Fruit fly (Drosophila melanogaster) whole organism, embryonic: Measurements from ENCODE around the gene CG11679.

Experiments
- Adf1 ChIP-seq: fragments of 200-800 bp; sonication (Bioruptor generic); IDR thresholded peaks from 2 replicates; pipeline ENCODE4 v1.3.6; 2022; ENCODE audit warnings: missing biosample characterization, missing genetic modification characterization
- Atf-2 ChIP-seq: fragments of 200-800 bp; sonication (Bioruptor generic); optimal IDR thresholded peaks from 2 replicates; lab custom pipeline; 2016; ENCODE audit warnings: missing biosample characterization, missing genetic modification characterization
- BEAF-32 ChIP-seq: fragments of 200-800 bp; sonication (Bioruptor generic); optimal IDR thresholded peaks from 3 replicates; lab custom pipeline; 2017; ENCODE audit warnings: missing biosample characterization, missing genetic modification characterization, mild to moderate bottlenecking, moderate library complexity, missing genetic modification reagents
- CG10209 ChIP-seq: fragments of 200-800 bp; sonication (Bioruptor generic); optimal IDR thresholded peaks from 3 replicates; lab custom pipeline; 2017; ENCODE audit warnings: missing biosample characterization, mild to moderate bottlenecking, missing genetic modification characterization, missing genetic modification reagents
- CG10462 ChIP-seq: fragments of 200-800 bp; sonication (Bioruptor generic); optimal IDR thresholded peaks from 2 replicates; lab custom pipeline; 2016; ENCODE audit warnings: missing biosample characterization, missing genetic modification characterization
- CG10543 ChIP-seq: fragments of 200-800 bp; sonication (Bioruptor generic); optimal IDR thresholded peaks from 3 replicates; lab custom pipeline; 2017; ENCODE audit warnings: missing biosample characterization, mild to moderate bottlenecking, missing genetic modification characterization, moderate library complexity
- CG10959 ChIP-seq: fragments of 200-800 bp; sonication (Bioruptor generic); IDR thresholded peaks from 2 replicates; pipeline ENCODE4 v1.3.6; 2022; ENCODE audit warnings: missing biosample characterization, missing genetic modification characterization
- CG12155 ChIP-seq: fragments of 200-800 bp; sonication (Bioruptor generic); optimal IDR thresholded peaks from 3 replicates; lab custom pipeline; 2016; ENCODE audit warnings: missing biosample characterization, missing genetic modification characterization
- CG13775 ChIP-seq: fragments of 200-800 bp; sonication (Bioruptor generic); optimal IDR thresholded peaks from 3 replicates; lab custom pipeline; 2017; ENCODE audit warnings: missing biosample characterization, mild to moderate bottlenecking, missing genetic modification characterization
- CG14667 ChIP-seq: fragments of 200-800 bp; sonication (Bioruptor generic); IDR thresholded peaks from 2 replicates; pipeline ENCODE4 v1.3.6; 2022; ENCODE audit warnings: missing biosample characterization, missing genetic modification characterization
- CG15269 ChIP-seq: fragments of 200-800 bp; sonication (Bioruptor generic); optimal IDR thresholded peaks from 2 replicates; lab custom pipeline; 2018; ENCODE audit warnings: missing biosample characterization, mild to moderate bottlenecking, missing genetic modification characterization, moderate library complexity
- CG1647 ChIP-seq: fragments of 200-800 bp; sonication (Bioruptor generic); optimal IDR thresholded peaks from 3 replicates; lab custom pipeline; 2016; ENCODE audit warnings: missing biosample characterization, missing genetic modification characterization
- CG34376 ChIP-seq: fragments of 200-800 bp; sonication (Bioruptor generic); optimal IDR thresholded peaks from 2 replicates; lab custom pipeline; 2018; ENCODE audit warnings: missing biosample characterization, mild to moderate bottlenecking, missing genetic modification characterization
- CG6254 ChIP-seq: fragments of 200-800 bp; sonication (Bioruptor generic); optimal IDR thresholded peaks from 3 replicates; lab custom pipeline; 2017; ENCODE audit warnings: mild to moderate bottlenecking, missing biosample characterization, missing genetic modification reagents, missing genetic modification characterization
- CG6654 ChIP-seq: fragments of 200-800 bp; sonication (Bioruptor generic); optimal IDR thresholded peaks from 2 replicates; lab custom pipeline; 2017; ENCODE audit warnings: missing biosample characterization, mild to moderate bottlenecking, missing genetic modification characterization
- CG6683 ChIP-seq: fragments of 200-800 bp; sonication (Bioruptor generic); optimal IDR thresholded peaks from 2 replicates; lab custom pipeline; 2017; ENCODE audit warnings: missing biosample characterization, mild to moderate bottlenecking, missing genetic modification characterization, missing genetic modification reagents
- CG9797 ChIP-seq: fragments of 200-800 bp; sonication (Bioruptor generic); optimal IDR thresholded peaks from 3 replicates; lab custom pipeline; 2018; ENCODE audit warnings: missing biosample characterization, mild to moderate bottlenecking, missing genetic modification characterization
- Dip3 ChIP-seq: fragments of 200-800 bp; sonication (Bioruptor generic); optimal IDR thresholded peaks from 3 replicates; lab custom pipeline; 2016; ENCODE audit warnings: missing biosample characterization, missing genetic modification characterization
- GATAe ChIP-seq: fragments of 200-800 bp; sonication (Bioruptor generic); conservative IDR thresholded peaks from 2 replicates; pipeline ENCODE4 v1.3.6; 2022; ENCODE audit warnings: missing biosample characterization, missing genetic modification characterization
- HmgZ ChIP-seq: fragments of 200-800 bp; sonication (Bioruptor generic); optimal IDR thresholded peaks from 2 replicates; lab custom pipeline; 2018; ENCODE audit warnings: missing biosample characterization, mild to moderate bottlenecking, missing genetic modification characterization
- Hsf ChIP-seq: fragments of 200-800 bp; sonication (Bioruptor generic); optimal IDR thresholded peaks from 3 replicates; lab custom pipeline; 2016; ENCODE audit warnings: missing biosample characterization, missing genetic modification characterization
- Optix ChIP-seq: fragments of 200-800 bp; sonication (Bioruptor generic); IDR thresholded peaks from 3 replicates; pipeline ENCODE4 v1.3.6; 2022; ENCODE audit warnings: missing biosample characterization, missing genetic modification characterization
- Pdp1 ChIP-seq, 2 experiments: fragments of 200-800 bp; sonication (Bioruptor generic); optimal IDR thresholded peaks; 3 replicates each; lab custom pipeline; 2016; ENCODE audit warnings: missing biosample characterization in 2 of 2, missing genetic modification characterization in 2 of 2, mild to moderate bottlenecking in 1 of 2, moderate library complexity in 1 of 2
- al ChIP-seq: fragments of 200-800 bp; sonication (Bioruptor generic); IDR thresholded peaks from 2 replicates; pipeline ENCODE4 v1.3.6; 2022; ENCODE audit warnings: missing biosample characterization, missing genetic modification characterization
- ara ChIP-seq: fragments of 200-800 bp; sonication (Bioruptor generic); IDR thresholded peaks from 2 replicates; pipeline ENCODE4 v1.3.6; 2022; ENCODE audit warnings: missing biosample characterization, missing genetic modification characterization
- corto ChIP-seq: fragments of 200-800 bp; sonication (Bioruptor generic); optimal IDR thresholded peaks from 2 replicates; lab custom pipeline; 2016; ENCODE audit warnings: missing biosample characterization, mild to moderate bottlenecking, missing genetic modification characterization, moderate library complexity
- crp ChIP-seq, 2 experiments: fragments of 200-800 bp; sonication (Bioruptor generic); optimal IDR thresholded peaks; 2 replicates in 1 of 2; 3 replicates in 1 of 2; lab custom pipeline; 2017; ENCODE audit warnings: missing biosample characterization in 2 of 2, missing genetic modification characterization in 2 of 2, mild to moderate bottlenecking in 1 of 2, moderate library complexity in 1 of 2
- da ChIP-seq: fragments of 200-800 bp; sonication (Bioruptor generic); optimal IDR thresholded peaks from 2 replicates; lab custom pipeline; 2016; ENCODE audit warnings: missing biosample characterization, missing genetic modification characterization
- dimm ChIP-seq: fragments of 200-800 bp; sonication (Bioruptor generic); IDR thresholded peaks from 2 replicates; pipeline ENCODE4 v1.3.6; 2022; ENCODE audit warnings: missing biosample characterization, missing genetic modification characterization
- dpn ChIP-seq, 2 experiments: fragments of 200-800 bp; sonication (Bioruptor generic); optimal IDR thresholded peaks; 3 replicates each; lab custom pipeline; 2016; ENCODE audit warnings: missing biosample characterization in 2 of 2, missing genetic modification characterization in 2 of 2
- fd102C ChIP-seq: fragments of 200-800 bp; sonication (Bioruptor generic); optimal IDR thresholded peaks from 2 replicates; lab custom pipeline; 2018; ENCODE audit warnings: missing biosample characterization, mild to moderate bottlenecking, missing genetic modification characterization, moderate library complexity
- grn ChIP-seq: fragments of 200-800 bp; sonication (Bioruptor generic); optimal IDR thresholded peaks from 3 replicates; lab custom pipeline; 2017; ENCODE audit warnings: missing biosample characterization, missing genetic modification characterization
- gro ChIP-seq: fragments of 200-800 bp; sonication (Bioruptor generic); optimal IDR thresholded peaks from 2 replicates; lab custom pipeline; 2016; ENCODE audit warnings: missing biosample characterization, missing genetic modification characterization
- gsb-n ChIP-seq: fragments of 200-800 bp; sonication (Bioruptor generic); optimal IDR thresholded peaks from 3 replicates; lab custom pipeline; 2018; ENCODE audit warnings: missing biosample characterization, mild to moderate bottlenecking, missing genetic modification characterization
- her ChIP-seq: fragments of 200-800 bp; sonication (Bioruptor generic); optimal IDR thresholded peaks from 2 replicates; lab custom pipeline; 2016; ENCODE audit warnings: missing biosample characterization, missing genetic modification characterization
- insv ChIP-seq, 2 experiments: fragments of 200-800 bp; sonication (Bioruptor generic); optimal IDR thresholded peaks; 3 replicates each; lab custom pipeline; 2016 to 2018; ENCODE audit warnings: missing biosample characterization in 2 of 2, missing genetic modification characterization in 2 of 2
- jigr1 ChIP-seq: fragments of 200-800 bp; sonication (Bioruptor generic); IDR thresholded peaks from 3 replicates; pipeline ENCODE4 v1.3.6; 2022; ENCODE audit warnings: missing biosample characterization, missing genetic modification characterization
- lbe ChIP-seq: fragments of 200-800 bp; sonication (Bioruptor generic); optimal IDR thresholded peaks from 2 replicates; lab custom pipeline; 2016; ENCODE audit warnings: missing biosample characterization, mild to moderate bottlenecking, missing genetic modification characterization
- lmd ChIP-seq: fragments of 200-800 bp; sonication (Bioruptor generic); IDR thresholded peaks from 2 replicates; pipeline ENCODE4 v1.3.6; 2022; ENCODE audit warnings: missing biosample characterization, missing genetic modification characterization
- nmo ChIP-seq: fragments of 200-800 bp; sonication (Bioruptor generic); optimal IDR thresholded peaks from 2 replicates; lab custom pipeline; 2018; ENCODE audit warnings: missing biosample characterization, mild to moderate bottlenecking, missing genetic modification characterization, moderate library complexity
- org-1 ChIP-seq: fragments of 200-800 bp; sonication (Bioruptor generic); optimal IDR thresholded peaks from 2 replicates; lab custom pipeline; 2017; ENCODE audit warnings: missing biosample characterization, missing genetic modification characterization
- otp ChIP-seq: fragments of 200-800 bp; sonication (Bioruptor generic); IDR thresholded peaks from 3 replicates; pipeline ENCODE4, ENCODE4 v1.3.6; 2022; ENCODE audit warnings: missing biosample characterization, missing genetic modification characterization
- pan ChIP-seq, 4 experiments: fragments of >200 bp in 3 of 4; fragments of 200-800 bp in 1 of 4; sonication (Bioruptor generic) in 1 of 4; optimal IDR thresholded peaks in 3 of 4; IDR thresholded peaks in 1 of 4; 2 replicates each; pipeline versions ENCODE4 v1.3.6 to Lab custom; 2017 to 2022; ENCODE audit warnings: missing biosample characterization in 2 of 4, missing genetic modification characterization in 2 of 4, mixed read lengths in 1 of 4
- pb ChIP-seq: fragments of 200-800 bp; sonication (Bioruptor generic); optimal IDR thresholded peaks from 3 replicates; lab custom pipeline; 2016; ENCODE audit warnings: missing biosample characterization, missing genetic modification characterization
- sens-2 ChIP-seq: fragments of 200-800 bp; sonication (Bioruptor generic); IDR thresholded peaks from 2 replicates; pipeline ENCODE4 v1.3.6; 2022; ENCODE audit warnings: missing biosample characterization, missing genetic modification characterization
- slp2 ChIP-seq: fragments of 200-800 bp; sonication (Bioruptor generic); optimal IDR thresholded peaks from 2 replicates; lab custom pipeline; 2016; ENCODE audit warnings: missing biosample characterization, missing genetic modification characterization
- ssp ChIP-seq: fragments of 200-800 bp; sonication (Bioruptor generic); IDR thresholded peaks from 2 replicates; pipeline ENCODE4 v1.3.6; 2022; ENCODE audit warnings: missing biosample characterization, missing genetic modification characterization
- toy ChIP-seq: fragments of 200-800 bp; sonication (Bioruptor generic); IDR thresholded peaks from 2 replicates; pipeline ENCODE4 v1.3.6; 2022; ENCODE audit warnings: missing biosample characterization, missing genetic modification characterization
- vfl ChIP-seq: fragments of 200-800 bp; sonication (Bioruptor generic); optimal IDR thresholded peaks from 2 replicates; lab custom pipeline; 2016; ENCODE audit warnings: missing biosample characterization, missing genetic modification characterization
- zen2 ChIP-seq: fragments of 200-800 bp; sonication (Bioruptor generic); IDR thresholded peaks from 3 replicates; pipeline ENCODE4 v1.3.6; 2022; ENCODE audit warnings: missing biosample characterization, missing genetic modification characterization; ENCODE audit not compliant: partially characterized antibody

Gene CG11679

dm6 chrX:15696854-15697540 lies 41.8 kb downstream of the CG11679 start, which contains the start of gene CG8128 (continued):
- TF ChIP-seq pan (optimal IDR thresholded peaks at IDR 0.05; lab: Kevin White, UChicago) (no peak), pan (GFP tag; optimal IDR thresholded peaks at IDR 0.05 in 1 of 2, IDR thresholded peaks at IDR 0.05 in 1 of 2) (no peak), Atf-2 (no peak), ssp (no peak), GATAe (no peak), vfl (no peak), pb (GFP tag; lab: Kevin White, UChicago) (no peak), Optix (GFP tag; lab: Robert Waterston, UW) (no peak), her (no peak), ara (no peak), insv (GFP tag; optimal IDR thresholded peaks at IDR 0.05; lab: Kevin White, UChicago) (peak; percentile 91 to 98), otp (GFP tag; lab: Robert Waterston, UW) (no peak), org-1 (GFP tag; lab: Kevin White, UChicago) (no peak), gro (GFP tag; lab: Kevin White, UChicago) (no peak), CG1647 (GFP tag; lab: Kevin White, UChicago) (peak; percentile 6), fd102C (no peak), CG9797 (GFP tag; lab: Kevin White, UChicago) (no peak), gsb-n (tag; lab: Kevin White, UChicago) (no peak), CG13775 (GFP tag; lab: Kevin White, UChicago) (no peak), BEAF-32 (GFP tag; lab: Kevin White, UChicago) (peak; percentile 50), CG10209 (GFP tag; lab: Kevin White, UChicago) (no peak), jigr1 (GFP tag; lab: Robert Waterston, UW) (no peak), crp (GFP tag; optimal IDR thresholded peaks at IDR 0.05; lab: Kevin White, UChicago) (peak; percentile 63 to 93), dpn (GFP tag; optimal IDR thresholded peaks at IDR 0.05; lab: Kevin White, UChicago) (no peak), grn (no peak), Adf1 (GFP tag; lab: Robert Waterston, UW) (no peak), Dip3 (no peak), nmo (GFP tag; lab: Kevin White, UChicago) (peak; percentile 30), CG34376 (no peak), slp2 (GFP tag; lab: Kevin White, UChicago) (no peak), CG6654 (GFP tag; lab: Kevin White, UChicago) (no peak), Pdp1 (GFP tag; optimal IDR thresholded peaks at IDR 0.05; lab: Kevin White, UChicago) (peak in 1 of 2 experiments; percentile 7), CG10462 (GFP tag; lab: Kevin White, UChicago) (no peak), CG14667 (GFP tag; lab: Robert Waterston, UW) (no peak), lmd (GFP tag; lab: Robert Waterston, UW) (no peak; the same call in 1 of the 2 replicates), toy (GFP tag; lab: Robert Waterston, UW) (no peak), lbe (GFP tag; lab: Kevin White, UChicago) (no peak), dimm (GFP tag; lab: Robert Waterston, UW) (no peak), sens-2 (GFP tag; lab: Robert Waterston, UW) (no peak), CG6683 (GFP tag; lab: Kevin White, UChicago) (no peak), da (GFP tag; lab: Kevin White, UChicago) (no peak), HmgZ (tag; lab: Kevin White, UChicago) (no peak), CG12155 (GFP tag; lab: Kevin White, UChicago) (no peak), CG15269 (tag; lab: Kevin White, UChicago) (no peak), corto (GFP tag; lab: Kevin White, UChicago) (no peak), CG10959 (GFP tag; lab: Robert Waterston, UW) (no peak), CG6254 (GFP tag; lab: Kevin White, UChicago) (no peak), Hsf (peak; percentile 3), al (no peak), CG10543 (GFP tag; lab: Kevin White, UChicago) (no peak), zen2 (GFP tag; lab: Robert Waterston, UW) (no peak)
